Worm (Caenorhabditis elegans) whole organism, L4 larva: ENCODE results near the gene flp-24.

Experiments used
- F44E2.7 ChIP-seq: fragments of 200-800 bp; sonication (Bioruptor generic); IDR thresholded peaks from 2 replicates; pipeline ENCODE4 v2.1.2; 2022; ENCODE audit warnings: missing genetic modification characterization, missing compliant biosample characterization
- F49E8.2 ChIP-seq: sonication (generic microtip); optimal IDR thresholded peaks from 2 replicates; lab custom pipeline; 2016; ENCODE audit warnings: missing compliant biosample characterization, mild to moderate bottlenecking, missing genetic modification characterization, borderline replicate concordance
- T20F7.1 ChIP-seq: fragments of 200-800 bp; sonication (Bioruptor generic); optimal IDR thresholded peaks from 2 replicates; lab custom pipeline; 2018; ENCODE audit warnings: mild to moderate bottlenecking, missing genetic modification characterization, missing compliant biosample characterization
- T26A8.4 ChIP-seq: fragments of 200-800 bp; sonication (Bioruptor generic); IDR thresholded peaks from 2 replicates; pipeline ENCODE4 v1.3.6; 2022; ENCODE audit warnings: missing genetic modification characterization, missing compliant biosample characterization
- Y48G9A.11 ChIP-seq: fragments of 200-800 bp; sonication (Bioruptor generic); IDR thresholded peaks from 2 replicates; pipeline ENCODE4 v1.3.6; 2022; ENCODE audit warnings: missing genetic modification reagents, missing genetic modification characterization, missing compliant biosample characterization
- Y5F2A.4 ChIP-seq: fragments of 200-800 bp; sonication (Bioruptor generic); optimal IDR thresholded peaks from 2 replicates; lab custom pipeline; 2018; ENCODE audit warnings: mild to moderate bottlenecking, missing genetic modification characterization, missing compliant biosample characterization
- ZK546.5 ChIP-seq, 2 experiments: sonication (generic microtip); optimal IDR thresholded peaks; 2 replicates each; lab custom pipeline; 2017; ENCODE audit warnings: missing biosample characterization in 2 of 2, missing genetic modification characterization in 2 of 2
- ceh-20 ChIP-seq: fragments of 200-800 bp; sonication (Bioruptor generic); IDR thresholded peaks from 2 replicates; pipeline ENCODE4 v1.3.6; 2022; ENCODE audit warnings: missing genetic modification reagents, missing genetic modification characterization, missing compliant biosample characterization
- ceh-28 ChIP-seq: fragments of 150-350 bp; optimal IDR thresholded peaks from 2 replicates; lab custom pipeline; 2014; ENCODE audit warnings: missing biosample characterization, missing genetic modification reagents, missing genetic modification characterization
- ceh-44 ChIP-seq: fragments of 200-800 bp; sonication (Bioruptor generic); IDR thresholded peaks from 2 replicates; pipeline ENCODE4 v1.3.6; 2022; ENCODE audit warnings: missing genetic modification reagents, missing genetic modification characterization, missing compliant biosample characterization
- ceh-82 ChIP-seq: sonication (generic microtip); optimal IDR thresholded peaks from 2 replicates; lab custom pipeline; 2017; ENCODE audit warnings: missing biosample characterization, missing genetic modification characterization
- ces-1 ChIP-seq: fragments of 150-350 bp; sonication (generic microtip); optimal IDR thresholded peaks from 4 replicates; lab custom pipeline; 2014; ENCODE audit warnings: missing biosample characterization, missing genetic modification reagents, missing genetic modification characterization
- cey-2 ChIP-seq: sonication (generic microtip); optimal IDR thresholded peaks from 3 replicates; lab custom pipeline; 2017; ENCODE audit warnings: missing genetic modification characterization, mild to moderate bottlenecking, missing compliant biosample characterization, antibody characterized with exemption, borderline replicate concordance; ENCODE audit not compliant: insufficient read depth
- daf-16 ChIP-seq, 3 experiments: sonication (generic microtip); optimal IDR thresholded peaks; 2 replicates each; lab custom pipeline; 2016 to 2017; ENCODE audit warnings: missing genetic modification characterization in 3 of 3, missing genetic modification reagents in 3 of 3, mild to moderate bottlenecking in 2 of 3, missing compliant biosample characterization in 2 of 3, missing biosample characterization in 1 of 3, moderate library complexity in 1 of 3
- daf-19 ChIP-seq: fragments of 200-800 bp; sonication (Bioruptor generic); conservative IDR thresholded peaks from 2 replicates; pipeline ENCODE4 v1.3.6; 2022; ENCODE audit warnings: missing genetic modification characterization, missing compliant biosample characterization
- daf-8 ChIP-seq: fragments of 200-800 bp; sonication (Bioruptor generic); IDR thresholded peaks from 2 replicates; pipeline ENCODE4 v1.3.6; 2022; ENCODE audit warnings: missing genetic modification characterization, missing compliant biosample characterization
- dmd-9 ChIP-seq: fragments of 200-800 bp; sonication (Bioruptor generic); IDR thresholded peaks from 2 replicates; pipeline ENCODE4 v1.3.6; 2022; ENCODE audit warnings: missing genetic modification reagents, missing genetic modification characterization, missing compliant biosample characterization
- duxl-1 ChIP-seq: sonication (generic microtip); optimal IDR thresholded peaks from 2 replicates; lab custom pipeline; 2016; ENCODE audit warnings: mild to moderate bottlenecking, missing genetic modification characterization, moderate library complexity, missing compliant biosample characterization; ENCODE audit not compliant: poor library complexity
- egl-27 ChIP-seq: sonication (generic microtip); optimal IDR thresholded peaks from 3 replicates; lab custom pipeline; 2017; ENCODE audit warnings: missing biosample characterization, missing genetic modification reagents, missing genetic modification characterization
- hif-1 ChIP-seq, 2 experiments: sonication (generic microtip); optimal IDR thresholded peaks; 2 replicates each; lab custom pipeline; 2016 to 2017; ENCODE audit warnings: missing compliant biosample characterization in 2 of 2, missing genetic modification characterization in 2 of 2, missing genetic modification reagents in 2 of 2, missing genotype in 2 of 2, mild to moderate bottlenecking in 1 of 2
- hlh-30 ChIP-seq: sonication (generic microtip); optimal IDR thresholded peaks from 2 replicates; lab custom pipeline; 2017; ENCODE audit warnings: antibody characterized with exemption, mild to moderate bottlenecking, missing genetic modification characterization, missing compliant biosample characterization; ENCODE audit not compliant: insufficient read depth
- lim-7 ChIP-seq: fragments of 200-800 bp; sonication (Bioruptor generic); IDR thresholded peaks from 2 replicates; pipeline ENCODE4 v1.3.6; 2022; ENCODE audit warnings: missing genetic modification characterization, missing compliant biosample characterization
- lin-13 ChIP-seq: fragments of 150-350 bp; optimal IDR thresholded peaks from 2 replicates; lab custom pipeline; 2014; ENCODE audit warnings: missing biosample characterization, missing genetic modification reagents, missing genetic modification characterization
- lin-15B ChIP-seq: fragments of 150-350 bp; sonication (generic microtip); optimal IDR thresholded peaks from 3 replicates; lab custom pipeline; 2014; ENCODE audit warnings: missing biosample characterization, missing genetic modification characterization
- lin-29 ChIP-seq: fragments of 200-800 bp; sonication (Bioruptor generic); IDR thresholded peaks from 2 replicates; pipeline ENCODE4 v1.3.6; 2022; ENCODE audit warnings: missing genetic modification reagents, missing genetic modification characterization, missing compliant biosample characterization
- lin-38 ChIP-seq: fragments of 200-800 bp; sonication (Bioruptor generic); IDR thresholded peaks from 2 replicates; pipeline ENCODE4 v1.3.6; 2022; ENCODE audit warnings: missing genetic modification reagents, missing genetic modification characterization, missing compliant biosample characterization
- lsy-2 ChIP-seq, 2 experiments: fragments of 150-350 bp in 1 of 2; sonication (generic microtip) in 1 of 2; optimal IDR thresholded peaks; 2 replicates each; lab custom pipeline; 2014 to 2017; ENCODE audit warnings: missing biosample characterization in 2 of 2, missing genetic modification characterization in 2 of 2
- madf-5 ChIP-seq, 2 experiments: fragments of 200-800 bp; sonication (Bioruptor generic); IDR thresholded peaks; 2 replicates each; pipeline ENCODE4 v1.3.6; 2022; ENCODE audit warnings: missing compliant biosample characterization in 2 of 2, missing genetic modification characterization in 2 of 2
- madf-9 ChIP-seq: fragments of 200-800 bp; sonication (Bioruptor generic); conservative IDR thresholded peaks from 2 replicates; pipeline ENCODE4 v1.3.6; 2022; ENCODE audit warnings: missing genetic modification reagents, missing genetic modification characterization, missing compliant biosample characterization
- mdl-1 ChIP-seq, 2 experiments: fragments of 150-350 bp in 1 of 2; sonication (generic microtip) in 1 of 2; optimal IDR thresholded peaks; 2 replicates each; lab custom pipeline; 2014 to 2017; ENCODE audit warnings: missing biosample characterization in 2 of 2, missing genetic modification characterization in 2 of 2
- mxl-2 ChIP-seq: fragments of 200-800 bp; sonication (Bioruptor generic); conservative IDR thresholded peaks from 2 replicates; pipeline ENCODE4 v1.3.6; 2022; ENCODE audit warnings: missing genetic modification reagents, missing genetic modification characterization, missing compliant biosample characterization
- mxl-3 ChIP-seq: fragments of 200-800 bp; sonication (Bioruptor generic); optimal IDR thresholded peaks from 2 replicates; lab custom pipeline; 2018; ENCODE audit warnings: mild to moderate bottlenecking, missing genetic modification characterization, missing compliant biosample characterization
- nhr-11 ChIP-seq: fragments of 150-350 bp; optimal IDR thresholded peaks from 2 replicates; lab custom pipeline; 2014; ENCODE audit warnings: missing biosample characterization, missing genetic modification characterization
- nhr-111 ChIP-seq: fragments of 200-800 bp; sonication (Bioruptor generic); optimal IDR thresholded peaks from 2 replicates; lab custom pipeline; 2018; ENCODE audit warnings: mild to moderate bottlenecking, missing genetic modification characterization, missing compliant biosample characterization
- nhr-237 ChIP-seq: sonication (generic microtip); optimal IDR thresholded peaks from 2 replicates; lab custom pipeline; 2017; ENCODE audit warnings: missing biosample characterization, missing genetic modification characterization
- nhr-28 ChIP-seq: fragments of 150-350 bp; optimal IDR thresholded peaks from 2 replicates; lab custom pipeline; 2014; ENCODE audit warnings: missing biosample characterization, missing genetic modification characterization
- nhr-41 ChIP-seq: fragments of 200-800 bp; sonication (Bioruptor generic); IDR thresholded peaks from 2 replicates; pipeline ENCODE4 v1.3.6; 2022; ENCODE audit warnings: missing genetic modification reagents, missing genetic modification characterization, missing compliant biosample characterization
- nhr-76 ChIP-seq: fragments of 150-350 bp; optimal IDR thresholded peaks from 2 replicates; lab custom pipeline; 2014; ENCODE audit warnings: missing biosample characterization, missing genetic modification characterization
- pha-4 ChIP-seq, 2 experiments: fragments of 150-350 bp in 1 of 2; fragments of 200-800 bp in 1 of 2; sonication (Bioruptor generic) in 1 of 2; IDR thresholded peaks in 1 of 2; optimal IDR thresholded peaks in 1 of 2; 2 replicates each; pipeline versions ENCODE4 v1.3.6 to Lab custom; 2014 to 2022; ENCODE audit warnings: missing genetic modification characterization in 2 of 2, missing genetic modification reagents in 2 of 2, missing biosample characterization in 1 of 2, missing compliant biosample characterization in 1 of 2
- rbr-2 ChIP-seq: sonication (generic microtip); optimal IDR thresholded peaks from 2 replicates; lab custom pipeline; 2016; ENCODE audit warnings: missing genotype, missing genetic modification characterization, missing compliant biosample characterization
- saeg-2 ChIP-seq: fragments of 200-800 bp; sonication (Bioruptor generic); IDR thresholded peaks from 2 replicates; pipeline ENCODE4 v1.3.6; 2022; ENCODE audit warnings: missing genetic modification reagents, missing genetic modification characterization, missing compliant biosample characterization
- skn-1 ChIP-seq: fragments of 150-350 bp; optimal IDR thresholded peaks from 2 replicates; lab custom pipeline; 2014; ENCODE audit warnings: missing biosample characterization, missing genetic modification characterization
- snpc-4 ChIP-seq: fragments of 150-350 bp; optimal IDR thresholded peaks from 2 replicates; lab custom pipeline; 2014; ENCODE audit warnings: missing biosample characterization, missing genetic modification characterization
- spr-1 ChIP-seq: sonication (generic microtip); optimal IDR thresholded peaks from 2 replicates; lab custom pipeline; 2016; ENCODE audit warnings: mild to moderate bottlenecking, missing genetic modification characterization, missing compliant biosample characterization
- unc-130 ChIP-seq: sonication (generic microtip); optimal IDR thresholded peaks from 2 replicates; lab custom pipeline; 2016; ENCODE audit warnings: missing genetic modification reagents, missing genetic modification characterization, missing compliant biosample characterization
- zfp-2 ChIP-seq: sonication (generic microtip); optimal IDR thresholded peaks from 2 replicates; lab custom pipeline; 2016; ENCODE audit warnings: mild to moderate bottlenecking, missing genetic modification characterization, missing compliant biosample characterization
- zip-11 ChIP-seq: fragments of 200-800 bp; sonication (Bioruptor generic); IDR thresholded peaks from 2 replicates; pipeline ENCODE4 v1.3.6; 2022; ENCODE audit warnings: missing genetic modification characterization, missing compliant biosample characterization
- ztf-11 ChIP-seq: fragments of 150-350 bp; optimal IDR thresholded peaks from 2 replicates; lab custom pipeline; 2014; ENCODE audit warnings: missing biosample characterization, missing genetic modification characterization

The flp-24 gene

DNA sequence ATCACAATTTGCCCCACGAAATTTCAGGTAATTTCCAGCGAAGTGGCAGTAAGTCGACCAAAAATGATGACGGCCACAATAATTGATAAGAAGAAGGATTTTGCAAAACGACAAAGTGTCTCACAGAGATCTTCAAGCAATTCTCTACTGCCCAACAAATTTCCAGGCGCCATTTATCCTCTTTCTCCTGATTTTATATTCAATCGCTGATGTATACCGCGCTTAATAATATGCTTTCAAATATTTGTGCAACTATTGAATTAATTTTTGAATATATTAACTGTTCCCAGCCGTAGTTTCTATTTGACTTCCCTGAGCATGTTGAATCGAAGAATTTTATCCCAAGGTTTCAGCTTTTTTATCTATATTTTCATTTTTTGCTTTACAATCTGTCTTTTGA, 46.0 kb downstream of the flp-24 start, which contains the start of gene tpst-2:
Gene tpst-2 (plus strand): TSS at position 301 of the 400 bp plus-strand sequence.
- no peak for TF ChIP-seq duxl-1 (tag; lab: Kevin White, UChicago)
- TF ChIP-seq lin-38 (GFP tag; lab: Robert Waterston, UW) = no peak
- no peak for TF ChIP-seq zfp-2
- no peak for TF ChIP-seq mxl-2 (GFP tag; lab: Robert Waterston, UW)

ce11 chrIII:772675-773074, 47.8 kb downstream of the flp-24 start:
- TF ChIP-seq nhr-11 = no peak
- no peak for TF ChIP-seq Y5F2A.4 (GFP tag; lab: Kevin White, UChicago)
- no peak for TF ChIP-seq ceh-44 (GFP tag; lab: Robert Waterston, UW)
- TF ChIP-seq ceh-82 (tag; lab: Kevin White, UChicago) = no peak
- no peak for TF ChIP-seq ces-1 (GFP tag; lab: Kevin White, UChicago)
- no peak for TF ChIP-seq lin-15B (tag; lab: Kevin White, UChicago)
- TF ChIP-seq ceh-28 = no peak
- TF ChIP-seq lsy-2 (tag; optimal IDR thresholded peaks at IDR 0.05; lab: Kevin White, UChicago) = peak in 1 of 2 experiments; percentile 9
- TF ChIP-seq nhr-237 (tag; lab: Kevin White, UChicago) = no peak
- TF ChIP-seq mxl-3 (GFP tag; lab: Kevin White, UChicago) = no peak
- no peak for TF ChIP-seq cey-2 (tag; lab: Kevin White, UChicago)
- TF ChIP-seq ceh-20 (GFP tag; lab: Robert Waterston, UW) = no peak
- no peak for TF ChIP-seq ZK546.5 (tag; optimal IDR thresholded peaks at IDR 0.05; lab: Kevin White, UChicago)
- TF ChIP-seq dmd-9 (GFP tag; lab: Robert Waterston, UW) = no peak
- no peak for TF ChIP-seq lin-29 (GFP tag; lab: Robert Waterston, UW)
- TF ChIP-seq nhr-76 = no peak
- peak in 1 of 2 experiments; percentile 17 for TF ChIP-seq mdl-1 (tag; optimal IDR thresholded peaks at IDR 0.05; lab: Kevin White, UChicago)
- TF ChIP-seq rbr-2 (tag; lab: Kevin White, UChicago) = no peak
- no peak for TF ChIP-seq daf-8 (GFP tag; lab: Robert Waterston, UW)
- no peak for TF ChIP-seq skn-1 (tag; lab: Kevin White, UChicago)
- TF ChIP-seq daf-19 (GFP tag; lab: Robert Waterston, UW) = no peak
- TF ChIP-seq madf-9 = no peak
- TF ChIP-seq hlh-30 = peak; percentile 2
- peak; percentile 22 for TF ChIP-seq nhr-28 (tag; lab: Kevin White, UChicago)
- TF ChIP-seq egl-27 (tag; lab: Kevin White, UChicago) = no peak
- TF ChIP-seq zip-11 (GFP tag; lab: Robert Waterston, UW) = no peak
- TF ChIP-seq T26A8.4 (GFP tag; lab: Robert Waterston, UW) = no peak
- no peak for TF ChIP-seq ztf-11 (tag; lab: Kevin White, UChicago)
- TF ChIP-seq saeg-2 = no peak
- no peak for TF ChIP-seq daf-16 (GFP tag; optimal IDR thresholded peaks at IDR 0.05; lab: Kevin White, UChicago)
- TF ChIP-seq daf-16 (tag; optimal IDR thresholded peaks at IDR 0.05; lab: Kevin White, UChicago) = no peak
- TF ChIP-seq madf-5 (GFP tag; IDR thresholded peaks at IDR 0.05; lab: Robert Waterston, UW) = no peak
- TF ChIP-seq pha-4 (GFP tag; IDR thresholded peaks at IDR 0.05; lab: Robert Waterston, UW) = no peak
- no peak for TF ChIP-seq pha-4 (tag; optimal IDR thresholded peaks at IDR 0.05; lab: Kevin White, UChicago)

DNA sequence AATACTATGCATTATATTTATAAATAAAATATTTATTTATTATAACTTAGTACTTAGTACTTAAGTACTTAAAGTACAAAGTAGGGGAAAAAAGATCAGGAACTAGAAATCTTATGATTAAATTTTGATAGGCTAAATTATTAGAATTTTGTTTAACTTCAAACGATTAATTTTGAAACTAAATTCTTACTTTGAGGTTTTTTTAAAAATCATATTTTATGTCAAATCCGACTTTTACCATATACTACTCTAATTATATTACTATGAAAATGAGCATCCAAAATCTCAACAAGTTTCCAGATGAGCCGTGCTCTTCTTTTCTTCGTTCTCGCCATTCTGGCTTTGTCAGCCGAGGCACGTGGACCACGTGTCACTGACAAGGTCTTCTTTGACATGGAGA, 48.2 kb downstream of the flp-24 start, which contains the start of gene cyn-6:
Gene cyn-6 (plus strand): TSS at position 301 of the 400 bp plus-strand sequence.
- TF ChIP-seq spr-1 (tag; lab: Kevin White, UChicago) (no peak), F49E8.2 (no peak), T20F7.1 (no peak), lim-7 (GFP tag; lab: Robert Waterston, UW) (no peak), T26A8.4 (GFP tag; lab: Robert Waterston, UW) (no peak), nhr-41 (GFP tag; lab: Robert Waterston, UW) (no peak), ceh-44 (GFP tag; lab: Robert Waterston, UW) (no peak), nhr-237 (tag; lab: Kevin White, UChicago) (no peak), snpc-4 (tag; lab: Kevin White, UChicago) (no peak), Y48G9A.11 (GFP tag; lab: Robert Waterston, UW) (no peak), madf-5 (GFP tag; IDR thresholded peaks at IDR 0.05; lab: Robert Waterston, UW) (no peak), lin-13 (GFP tag; lab: Kevin White, UChicago) (no peak), hif-1 (tag; optimal IDR thresholded peaks at IDR 0.05; lab: Kevin White, UChicago) (no peak), unc-130 (no peak), nhr-111 (no peak), lin-38 (GFP tag; lab: Robert Waterston, UW) (no peak), F44E2.7 (no peak)
